Fruit fly (Drosophila melanogaster) whole organism, wandering third instar larva: ENCODE data around the gene CG17118.

Experiments used
- Hr83 ChIP-seq: fragments of 200-300 bp; sonication (Bioruptor generic); optimal IDR thresholded peaks from 2 replicates; lab custom pipeline; 2016; ENCODE audit warnings: missing biosample characterization, mild to moderate bottlenecking, missing genetic modification characterization, moderate library complexity; ENCODE audit not compliant: poor library complexity, severe bottlenecking
- Rel ChIP-seq, 2 experiments: fragments of 200-800 bp; sonication (Bioruptor generic) in 1 of 2; optimal IDR thresholded peaks; 2 replicates in 1 of 2; 3 replicates in 1 of 2; lab custom pipeline; 2016 to 2019; ENCODE audit warnings: mild to moderate bottlenecking in 2 of 2, missing biosample characterization in 2 of 2, missing genetic modification characterization in 2 of 2, moderate library complexity in 1 of 2
- sage ChIP-seq: fragments of 200-800 bp; sonication (Bioruptor generic); optimal IDR thresholded peaks from 2 replicates; lab custom pipeline; 2016; ENCODE audit warnings: missing biosample characterization, mild to moderate bottlenecking, missing genetic modification characterization

- TF ChIP-seq Rel (GFP tag; optimal IDR thresholded peaks at IDR 0.05; lab: Kevin White, UChicago): no peak
- TF ChIP-seq Rel (tag; optimal IDR thresholded peaks at IDR 0.05; lab: Kevin White, UChicago): no peak
- TF ChIP-seq Hr83 (GFP tag; lab: Kevin White, UChicago): no peak
- TF ChIP-seq sage (GFP tag; lab: Kevin White, UChicago): no peak
Measured at dm6 chr2L:10754599-10754998, 24.5 kb downstream of the CG17118 start.
